Fruit fly (Drosophila melanogaster) whole organism, embryonic: ENCODE data around the gene CG13247.

ENCODE experiments used
- Awh ChIP-seq: fragments of 200-800 bp; sonication (Bioruptor generic); IDR thresholded peaks from 2 replicates; pipeline ENCODE4, ENCODE4 v1.3.6; 2022; ENCODE audit warnings: missing biosample characterization, missing genetic modification characterization
- C15 ChIP-seq: fragments of 200-800 bp; sonication (Bioruptor generic); IDR thresholded peaks from 3 replicates; pipeline ENCODE4 v1.3.6; 2022; ENCODE audit warnings: missing biosample characterization, missing genetic modification characterization
- CG10209 ChIP-seq: fragments of 200-800 bp; sonication (Bioruptor generic); optimal IDR thresholded peaks from 3 replicates; lab custom pipeline; 2017; ENCODE audit warnings: missing biosample characterization, mild to moderate bottlenecking, missing genetic modification characterization, missing genetic modification reagents
- CG10267 ChIP-seq: fragments of 200-800 bp; sonication (Bioruptor generic); optimal IDR thresholded peaks from 2 replicates; lab custom pipeline; 2018; ENCODE audit warnings: missing biosample characterization, mild to moderate bottlenecking, missing genetic modification characterization, moderate library complexity
- CG10462 ChIP-seq: fragments of 200-800 bp; sonication (Bioruptor generic); optimal IDR thresholded peaks from 2 replicates; lab custom pipeline; 2016; ENCODE audit warnings: missing biosample characterization, missing genetic modification characterization
- CG12104 ChIP-seq: fragments of 200-800 bp; sonication (Bioruptor generic); optimal IDR thresholded peaks from 3 replicates; lab custom pipeline; 2016; ENCODE audit warnings: missing biosample characterization, missing genetic modification characterization
- CG12219 ChIP-seq: fragments of 200-800 bp; sonication (Bioruptor generic); optimal IDR thresholded peaks from 3 replicates; lab custom pipeline; 2018; ENCODE audit warnings: missing biosample characterization, mild to moderate bottlenecking, missing genetic modification characterization
- CG12769 ChIP-seq: fragments of 200-800 bp; sonication (Bioruptor generic); optimal IDR thresholded peaks from 2 replicates; lab custom pipeline; 2019; ENCODE audit warnings: missing biosample characterization, mild to moderate bottlenecking, missing genetic modification characterization, moderate library complexity
- CG13775 ChIP-seq: fragments of 200-800 bp; sonication (Bioruptor generic); optimal IDR thresholded peaks from 3 replicates; lab custom pipeline; 2017; ENCODE audit warnings: missing biosample characterization, mild to moderate bottlenecking, missing genetic modification characterization
- CG14441 ChIP-seq: fragments of 200-800 bp; sonication (Bioruptor generic); IDR thresholded peaks from 2 replicates; pipeline ENCODE4 v1.3.6; 2022; ENCODE audit warnings: missing biosample characterization, missing genetic modification characterization
- CG14667 ChIP-seq: fragments of 200-800 bp; sonication (Bioruptor generic); IDR thresholded peaks from 2 replicates; pipeline ENCODE4 v1.3.6; 2022; ENCODE audit warnings: missing biosample characterization, missing genetic modification characterization
- CG1603 ChIP-seq: fragments of 200-800 bp; sonication (Bioruptor generic); optimal IDR thresholded peaks from 2 replicates; lab custom pipeline; 2019; ENCODE audit warnings: missing biosample characterization, mild to moderate bottlenecking, missing genetic modification characterization, moderate library complexity
- CG17328 ChIP-seq: fragments of 200-800 bp; sonication (Bioruptor generic); IDR thresholded peaks from 2 replicates; pipeline ENCODE4 v1.3.6; 2022; ENCODE audit warnings: missing biosample characterization, missing genetic modification characterization
- CG32772 ChIP-seq: fragments of 200-800 bp; sonication (Bioruptor generic); IDR thresholded peaks from 2 replicates; pipeline ENCODE4 v1.3.6; 2022; ENCODE audit warnings: missing biosample characterization, missing genetic modification characterization
- CG34224 ChIP-seq: fragments of 200-800 bp; sonication (Bioruptor generic); IDR thresholded peaks from 3 replicates; pipeline ENCODE4 v1.3.6; 2022; ENCODE audit warnings: missing biosample characterization, missing genetic modification characterization; ENCODE audit not compliant: partially characterized antibody
- CG7556 ChIP-seq: fragments of 200-800 bp; sonication (Bioruptor generic); optimal IDR thresholded peaks from 2 replicates; lab custom pipeline; 2017; ENCODE audit warnings: missing biosample characterization, mild to moderate bottlenecking, missing genetic modification characterization
- CG8359 ChIP-seq: fragments of 200-800 bp; sonication (Bioruptor generic); optimal IDR thresholded peaks from 2 replicates; lab custom pipeline; 2017; ENCODE audit warnings: missing biosample characterization, mild to moderate bottlenecking, missing genetic modification characterization, borderline replicate concordance
- CTCF ChIP-seq: fragments of 200-800 bp; sonication (Bioruptor generic); optimal IDR thresholded peaks from 2 replicates; lab custom pipeline; 2017; ENCODE audit warnings: missing biosample characterization, mild to moderate bottlenecking, missing genetic modification characterization, moderate library complexity
- D ChIP-seq, 2 experiments: fragments of 200-800 bp in 1 of 2; fragments of >200 bp in 1 of 2; sonication (Bioruptor generic) in 1 of 2; optimal IDR thresholded peaks; 2 replicates in 1 of 2; 3 replicates in 1 of 2; lab custom pipeline; 2017; ENCODE audit warnings: mild to moderate bottlenecking in 1 of 2, missing biosample characterization in 1 of 2, missing genetic modification characterization in 1 of 2, missing genetic modification reagents in 1 of 2
- D19A ChIP-seq: fragments of 200-800 bp; optimal IDR thresholded peaks from 3 replicates; lab custom pipeline; 2019; ENCODE audit warnings: missing biosample characterization, mild to moderate bottlenecking, missing genetic modification characterization, moderate library complexity
- Dll ChIP-seq: fragments of 200-800 bp; sonication (Bioruptor generic); IDR thresholded peaks from 4 replicates; pipeline ENCODE4 v1.3.6; 2022; ENCODE audit warnings: missing biosample characterization, missing genetic modification characterization; ENCODE audit not compliant: partially characterized antibody
- Doc2 ChIP-seq: fragments of 200-800 bp; sonication (Bioruptor generic); IDR thresholded peaks from 2 replicates; pipeline ENCODE4 v1.3.6; 2022; ENCODE audit warnings: missing biosample characterization, missing genetic modification characterization
- Hmr ChIP-seq: fragments of 200-800 bp; sonication (Bioruptor generic); optimal IDR thresholded peaks from 3 replicates; lab custom pipeline; 2017; ENCODE audit warnings: mild to moderate bottlenecking, missing biosample characterization, missing genetic modification reagents, missing genetic modification characterization
- Med ChIP-seq: fragments of 200-800 bp; sonication (Bioruptor generic); peaks from one replicate; lab custom pipeline; 2016; ENCODE audit warnings: missing biosample characterization, missing genetic modification characterization, mild to moderate bottlenecking, inconsistent platforms, moderate library complexity
- Meics ChIP-seq: fragments of 200-800 bp; sonication (Bioruptor generic); optimal IDR thresholded peaks from 2 replicates; lab custom pipeline; 2017; ENCODE audit warnings: missing biosample characterization, mild to moderate bottlenecking, missing genetic modification characterization
- NC2α ChIP-seq: fragments of 200-800 bp; sonication (Bioruptor generic); optimal IDR thresholded peaks from 2 replicates; lab custom pipeline; 2016; ENCODE audit warnings: missing biosample characterization, missing genetic modification characterization
- NfI ChIP-seq: fragments of 200-800 bp; sonication (Bioruptor generic); optimal IDR thresholded peaks from 3 replicates; lab custom pipeline; 2018; ENCODE audit warnings: missing biosample characterization, mild to moderate bottlenecking, missing genetic modification characterization, moderate library complexity
- Oaz ChIP-seq: fragments of 200-800 bp; sonication (Bioruptor generic); IDR thresholded peaks from 2 replicates; pipeline ENCODE4 v1.3.6; 2022; ENCODE audit warnings: missing biosample characterization, missing genetic modification characterization
- Pdp1 ChIP-seq, 2 experiments: fragments of 200-800 bp; sonication (Bioruptor generic); optimal IDR thresholded peaks; 3 replicates each; lab custom pipeline; 2016; ENCODE audit warnings: missing biosample characterization in 2 of 2, missing genetic modification characterization in 2 of 2, mild to moderate bottlenecking in 1 of 2, moderate library complexity in 1 of 2
- Sox100B ChIP-seq: fragments of 200-800 bp; sonication (Bioruptor generic); optimal IDR thresholded peaks from 3 replicates; lab custom pipeline; 2018; ENCODE audit warnings: missing biosample characterization, mild to moderate bottlenecking, missing genetic modification characterization
- btn ChIP-seq: fragments of 200-800 bp; sonication (Bioruptor generic); optimal IDR thresholded peaks from 2 replicates; lab custom pipeline; 2016; ENCODE audit warnings: missing biosample characterization, missing genetic modification characterization
- ci ChIP-seq: fragments of 200-800 bp; sonication (Bioruptor generic); IDR thresholded peaks from 3 replicates; pipeline ENCODE4 v1.3.6; 2022; ENCODE audit warnings: missing biosample characterization, missing genetic modification characterization
- dimm ChIP-seq: fragments of 200-800 bp; sonication (Bioruptor generic); IDR thresholded peaks from 2 replicates; pipeline ENCODE4 v1.3.6; 2022; ENCODE audit warnings: missing biosample characterization, missing genetic modification characterization
- dmrt11E ChIP-seq: fragments of 200-800 bp; sonication (Bioruptor generic); optimal IDR thresholded peaks from 3 replicates; lab custom pipeline; 2018; ENCODE audit warnings: missing biosample characterization, mild to moderate bottlenecking, missing genetic modification characterization, moderate library complexity
- fd3F ChIP-seq: fragments of 200-800 bp; sonication (Bioruptor generic); optimal IDR thresholded peaks from 2 replicates; lab custom pipeline; 2018; ENCODE audit warnings: missing biosample characterization, mild to moderate bottlenecking, missing genetic modification characterization, moderate library complexity
- fru ChIP-seq: fragments of >200 bp; optimal IDR thresholded peaks from 2 replicates; lab custom pipeline; 2017
- inv ChIP-seq: fragments of 200-800 bp; sonication (Bioruptor generic); IDR thresholded peaks from 2 replicates; pipeline ENCODE4 v1.3.6; 2022; ENCODE audit warnings: missing biosample characterization, missing genetic modification characterization; ENCODE audit not compliant: partially characterized antibody
- jigr1 ChIP-seq: fragments of 200-800 bp; sonication (Bioruptor generic); IDR thresholded peaks from 3 replicates; pipeline ENCODE4 v1.3.6; 2022; ENCODE audit warnings: missing biosample characterization, missing genetic modification characterization
- jing ChIP-seq: fragments of 200-800 bp; sonication (Bioruptor generic); optimal IDR thresholded peaks from 2 replicates; lab custom pipeline; 2018; ENCODE audit warnings: missing biosample characterization, mild to moderate bottlenecking, missing genetic modification characterization
- jumu ChIP-seq: fragments of 200-800 bp; sonication (Bioruptor generic); optimal IDR thresholded peaks from 3 replicates; lab custom pipeline; 2016; ENCODE audit warnings: missing biosample characterization, missing genetic modification characterization
- nerfin-2 ChIP-seq: fragments of 200-800 bp; sonication (Bioruptor generic); IDR thresholded peaks from 2 replicates; pipeline ENCODE4 v1.3.6; 2022; ENCODE audit warnings: missing biosample characterization, missing genetic modification characterization; ENCODE audit not compliant: partially characterized antibody
- org-1 ChIP-seq: fragments of 200-800 bp; sonication (Bioruptor generic); optimal IDR thresholded peaks from 2 replicates; lab custom pipeline; 2017; ENCODE audit warnings: missing biosample characterization, missing genetic modification characterization
- pros ChIP-seq: fragments of 200-800 bp; sonication (Bioruptor generic); optimal IDR thresholded peaks from 3 replicates; lab custom pipeline; 2019; ENCODE audit warnings: missing biosample characterization, mild to moderate bottlenecking, missing genetic modification characterization, moderate library complexity
- rib ChIP-seq: fragments of 200-800 bp; sonication (Bioruptor generic); IDR thresholded peaks from 2 replicates; pipeline ENCODE4 v1.3.6; 2022; ENCODE audit warnings: missing biosample characterization, missing genetic modification characterization
- slou ChIP-seq: fragments of 200-800 bp; sonication (Bioruptor generic); optimal IDR thresholded peaks from 3 replicates; lab custom pipeline; 2016; ENCODE audit warnings: missing biosample characterization, missing genetic modification characterization
- sr ChIP-seq: fragments of 200-800 bp; sonication (Bioruptor generic); IDR thresholded peaks from 3 replicates; pipeline ENCODE4 v1.3.6; 2022; ENCODE audit warnings: missing biosample characterization, missing genetic modification characterization
- stwl ChIP-seq: fragments of 200-800 bp; sonication (Bioruptor generic); optimal IDR thresholded peaks from 3 replicates; lab custom pipeline; 2018; ENCODE audit warnings: missing biosample characterization, mild to moderate bottlenecking, missing genetic modification characterization, moderate library complexity
- tap ChIP-seq: fragments of 200-800 bp; optimal IDR thresholded peaks from 3 replicates; lab custom pipeline; 2019; ENCODE audit warnings: missing biosample characterization, mild to moderate bottlenecking, missing genetic modification characterization, moderate library complexity
- wdn ChIP-seq: fragments of 200-800 bp; sonication (Bioruptor generic); IDR thresholded peaks from 2 replicates; pipeline ENCODE4 v1.3.6; 2022; ENCODE audit warnings: missing biosample characterization, missing genetic modification characterization
- wor ChIP-seq: fragments of 200-800 bp; sonication (Bioruptor generic); IDR thresholded peaks from 2 replicates; pipeline ENCODE4 v1.3.6; 2022; ENCODE audit warnings: missing biosample characterization, missing genetic modification characterization

Gene CG13247

DNA sequence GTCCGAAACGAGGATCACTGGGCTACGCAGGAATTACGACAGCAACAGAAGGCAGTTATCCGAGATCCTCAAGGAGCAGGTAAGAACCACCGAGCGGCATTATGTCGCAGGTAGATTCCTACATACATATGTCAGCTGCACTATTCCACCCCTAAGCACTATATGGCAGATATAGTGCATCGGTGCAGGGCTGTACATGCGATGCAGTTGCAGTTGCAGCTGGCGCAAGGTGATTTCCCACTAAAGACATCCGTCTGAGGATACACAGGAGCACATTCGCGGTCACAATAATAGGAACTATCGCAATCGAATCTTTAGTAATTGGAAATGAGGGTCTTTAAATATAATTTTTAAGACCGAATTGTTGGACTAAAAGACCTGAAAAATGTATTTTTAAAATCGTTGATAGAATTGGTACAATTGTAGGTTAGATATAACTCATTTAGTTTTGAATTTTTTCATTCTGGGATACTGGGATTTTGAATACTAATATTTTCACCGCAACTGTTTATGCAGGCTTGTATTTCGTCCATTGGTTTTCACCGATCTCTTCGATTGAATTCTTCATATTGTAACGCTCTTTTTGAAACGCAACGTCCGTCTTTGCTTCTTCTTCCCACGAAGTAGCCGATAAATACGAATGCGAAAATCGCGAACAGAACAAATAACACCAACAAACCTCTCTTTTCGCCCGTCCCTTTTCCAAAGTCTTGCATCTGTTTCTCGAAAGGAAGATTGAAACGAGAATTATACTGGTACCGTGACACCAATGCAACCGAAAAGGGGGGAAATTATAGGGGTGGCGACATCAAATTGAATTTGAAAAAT, 32.8 kb downstream of the CG13247 start:
- TF ChIP-seq Doc2 (no peak), ci (GFP tag; lab: Robert Waterston, UW) (no peak), fru (lab: Kevin White, UChicago) (no peak), CG12219 (no peak), jigr1 (GFP tag; lab: Robert Waterston, UW) (no peak), CG17328 (GFP tag; lab: Robert Waterston, UW) (peak; percentile 49; the same call in 1 of the 2 replicates), dmrt11E (tag; lab: Kevin White, UChicago) (peak; percentile 86), NfI (no peak), slou (GFP tag; lab: Kevin White, UChicago) (no peak), tap (no peak), CG14667 (no peak), CG34224 (GFP tag; lab: Robert Waterston, UW) (no peak), Oaz (GFP tag; lab: Robert Waterston, UW) (no peak), inv (GFP tag; lab: Robert Waterston, UW) (no peak), CG13775 (GFP tag; lab: Kevin White, UChicago) (peak; percentile 45), Hmr (GFP tag; lab: Kevin White, UChicago) (no peak), CG10209 (GFP tag; lab: Kevin White, UChicago) (peak; percentile 40), CG32772 (GFP tag; lab: Robert Waterston, UW) (no peak), dimm (GFP tag; lab: Robert Waterston, UW) (no peak), CTCF (no peak), CG10267 (tag; lab: Kevin White, UChicago) (peak; percentile 72), fd3F (GFP tag; lab: Kevin White, UChicago) (no peak), wdn (GFP tag; lab: Robert Waterston, UW) (no peak), jing (GFP tag; lab: Kevin White, UChicago) (no peak), wor (GFP tag; lab: Robert Waterston, UW) (no peak), Dll (no peak), C15 (no peak), pros (GFP tag; lab: Kevin White, UChicago) (peak; percentile 91), jumu (GFP tag; lab: Kevin White, UChicago) (peak; percentile 17), D19A (tag; lab: Kevin White, UChicago) (peak; percentile 9), NC2α (GFP tag; lab: Kevin White, UChicago) (no peak), Pdp1 (GFP tag; optimal IDR thresholded peaks at IDR 0.05; lab: Kevin White, UChicago) (peak in 1 of 2 experiments; percentile 8), btn (GFP tag; lab: Kevin White, UChicago) (no peak), rib (GFP tag; lab: Robert Waterston, UW) (no peak), Meics (no peak), CG10462 (GFP tag; lab: Kevin White, UChicago) (no peak), D (optimal IDR thresholded peaks at IDR 0.05; lab: Kevin White, UChicago) (peak; percentile 47), D (GFP tag; optimal IDR thresholded peaks at IDR 0.05; lab: Kevin White, UChicago) (peak; percentile 8), Awh (GFP tag; lab: Robert Waterston, UW) (no peak), stwl (tag; lab: Kevin White, UChicago) (peak; percentile 19), CG14441 (no peak), CG12769 (tag; lab: Kevin White, UChicago) (no peak), Med (GFP tag; lab: Kevin White, UChicago) (peak; percentile 54), CG12104 (GFP tag; lab: Kevin White, UChicago) (no peak), CG8359 (GFP tag; lab: Kevin White, UChicago) (no peak), CG1603 (tag; lab: Kevin White, UChicago) (peak; percentile 26), org-1 (no peak), sr (no peak), CG7556 (no peak), Sox100B (GFP tag; lab: Kevin White, UChicago) (no peak), nerfin-2 (no peak)
